Worm (Caenorhabditis elegans): ENCODE data around the gene C17C3.11.
A peak's percentile ranks its signal among the peaks of the same experiment; 100 is the strongest.

C17C3.11 gene

DNA sequence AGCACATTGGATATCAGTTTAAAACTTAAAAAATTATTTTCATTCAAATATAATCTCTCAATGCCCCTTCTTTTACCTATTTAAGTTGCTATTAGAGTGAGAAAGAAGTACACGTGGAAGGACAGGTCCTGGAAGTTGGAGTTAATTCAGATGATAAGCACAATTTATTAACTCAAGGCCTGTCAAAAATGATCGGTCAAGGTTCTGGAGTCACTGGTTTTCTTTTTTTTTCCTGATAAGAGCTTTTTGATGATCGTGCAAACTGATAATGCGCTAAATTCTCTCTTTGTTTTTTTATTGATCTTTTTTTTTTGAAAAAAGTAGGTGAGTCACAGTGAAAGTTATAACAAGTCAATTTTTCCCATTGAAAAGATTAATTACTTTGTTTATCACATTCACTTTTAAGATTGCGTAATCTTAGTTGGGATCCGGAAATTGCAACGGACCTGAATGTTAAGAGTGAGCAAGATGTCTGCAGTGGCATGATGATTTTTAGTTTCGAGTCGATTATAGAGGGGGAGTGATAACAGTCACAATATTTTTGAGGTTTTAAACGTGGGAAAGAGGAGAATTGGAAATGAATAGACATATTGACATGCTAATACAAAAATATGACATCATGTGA, 25.0 kb upstream of the C17C3.11 start:
- no peak for TF ChIP-seq ceh-45 (GFP tag; IDR thresholded peaks at IDR 0.05)
- TF ChIP-seq tbx-7 (tag; optimal IDR thresholded peaks at IDR 0.05) = no peak
- TF ChIP-seq elt-2 (tag; optimal IDR thresholded peaks at IDR 0.05) = peak; percentile 81
- no peak for TF ChIP-seq odd-2 (tag; optimal IDR thresholded peaks at IDR 0.05)
- TF ChIP-seq eyg-1 (tag; optimal IDR thresholded peaks at IDR 0.05) = no peak
- no peak for TF ChIP-seq dve-1 (tag; optimal IDR thresholded peaks at IDR 0.05)
- TF ChIP-seq ahr-1 (tag; optimal IDR thresholded peaks at IDR 0.05) = no peak
- no peak for TF ChIP-seq zip-5 (tag; optimal IDR thresholded peaks at IDR 0.05)

- TF ChIP-seq ceh-22 (tag; optimal IDR thresholded peaks at IDR 0.05) (no peak), elt-2 (tag; optimal IDR thresholded peaks at IDR 0.05) (peak; percentile 56)
Observed at ce11 chrII:5514846-5515245, 22.8 kb upstream of the C17C3.11 start, which contains the start of gene sahd-1. TSS of gene sahd-1 (minus strand) at chrII:5514945.

- TF ChIP-seq syd-9 (tag; optimal IDR thresholded peaks at IDR 0.05) (no peak), ceh-48 (tag; optimal IDR thresholded peaks at IDR 0.05) (no peak), ztf-16 (tag; optimal IDR thresholded peaks at IDR 0.05) (no peak), mec-3 (tag; optimal IDR thresholded peaks at IDR 0.05; ENCODE audit: borderline replicate concordance) (no peak), odd-2 (tag; optimal IDR thresholded peaks at IDR 0.05) (no peak), nhr-11 (tag; optimal IDR thresholded peaks at IDR 0.05) (no peak), unc-86 (tag; optimal IDR thresholded peaks at IDR 0.05) (no peak), elt-4 (tag; optimal IDR thresholded peaks at IDR 0.05) (no peak), Y22D7AL.16 (tag; optimal IDR thresholded peaks at IDR 0.05) (no peak)
Observed at ce11 chrII:5515542-5515941, 22.1 kb upstream of the C17C3.11 start, which contains the start of gene ZK177.3. TSS of gene ZK177.3 (plus strand) at chrII:5515842.

- no peak for TF ChIP-seq rnt-1 (tag; optimal IDR thresholded peaks at IDR 0.05)
- TF ChIP-seq fkh-10 (GFP tag; optimal IDR thresholded peaks at IDR 0.05) = no peak
- no peak for TF ChIP-seq sox-2 (GFP tag; IDR thresholded peaks at IDR 0.05)
- no peak for TF ChIP-seq tbx-7 (tag; optimal IDR thresholded peaks at IDR 0.05)
- TF ChIP-seq unc-3 (GFP tag; conservative IDR thresholded peaks at IDR 0.05) = no peak
- no peak for TF ChIP-seq unc-3 (tag; optimal IDR thresholded peaks at IDR 0.05)
- TF ChIP-seq mec-3 (tag; optimal IDR thresholded peaks at IDR 0.05; ENCODE audit: borderline replicate concordance) = no peak
- no peak for TF ChIP-seq ama-1 (optimal IDR thresholded peaks at IDR 0.05)
- TF ChIP-seq ceh-24 (tag; optimal IDR thresholded peaks at IDR 0.05) = no peak
Observed at ce11 chrII:5517643-5518042, 20.0 kb upstream of the C17C3.11 start, which contains the start of gene ZK177.9. TSS of gene ZK177.9 (minus strand) at chrII:5517743.

- TF ChIP-seq mec-3 (tag; optimal IDR thresholded peaks at IDR 0.05; ENCODE audit: borderline replicate concordance) (no peak), fkh-10 (GFP tag; optimal IDR thresholded peaks at IDR 0.05) (no peak), sox-4 (tag; optimal IDR thresholded peaks at IDR 0.05) (no peak), dve-1 (tag; optimal IDR thresholded peaks at IDR 0.05) (no peak), odd-2 (tag; optimal IDR thresholded peaks at IDR 0.05) (no peak), ets-4 (tag; optimal IDR thresholded peaks at IDR 0.05) (no peak), rnt-1 (tag; optimal IDR thresholded peaks at IDR 0.05) (no peak)
Observed at ce11 chrII:5518055-5518454, 19.6 kb upstream of the C17C3.11 start.

DNA sequence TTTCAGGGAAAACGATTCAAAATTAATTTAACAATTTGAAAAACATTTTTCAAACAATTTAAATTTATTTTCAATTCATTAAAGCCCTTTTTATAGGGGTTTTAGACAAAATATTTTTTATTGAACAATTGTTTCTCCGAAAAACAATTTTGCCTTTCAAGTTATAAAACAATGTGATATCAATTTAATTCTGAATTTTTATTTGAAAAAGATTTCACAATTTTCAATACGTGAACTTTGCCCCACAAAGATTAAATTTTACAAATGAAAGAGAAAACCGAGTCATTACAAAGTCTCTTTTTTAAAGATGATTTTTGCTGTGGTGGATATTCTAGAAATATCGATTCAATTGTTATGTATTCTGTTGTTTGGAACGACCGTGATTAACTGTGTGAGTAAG, 18.7 kb upstream of the C17C3.11 start, which contains the start of gene ZK177.2:
TSS of gene ZK177.2 (plus strand) at position 301 of the 400 bp plus-strand sequence.
- TF ChIP-seq npax-4 (tag; optimal IDR thresholded peaks at IDR 0.05) = no peak
- TF ChIP-seq eyg-1 (tag; optimal IDR thresholded peaks at IDR 0.05) = no peak
- no peak for TF ChIP-seq che-1 (tag; optimal IDR thresholded peaks at IDR 0.05)
- TF ChIP-seq zip-5 (tag; optimal IDR thresholded peaks at IDR 0.05) = no peak
- no peak for TF ChIP-seq ama-1 (optimal IDR thresholded peaks at IDR 0.05)
- no peak for TF ChIP-seq hlh-15 (tag; optimal IDR thresholded peaks at IDR 0.05)
- no peak for TF ChIP-seq ttx-3 (tag; optimal IDR thresholded peaks at IDR 0.05)
- TF ChIP-seq hlh-30 (tag; optimal IDR thresholded peaks at IDR 0.05; ENCODE audit: insufficient read depth) = no peak
- TF ChIP-seq gmeb-2 (tag; optimal IDR thresholded peaks at IDR 0.05) = no peak
- TF ChIP-seq nhr-232 (tag; optimal IDR thresholded peaks at IDR 0.05) = no peak
- TF ChIP-seq F13H6.1 (tag; optimal IDR thresholded peaks at IDR 0.05) = no peak
- TF ChIP-seq pha-4 (tag; optimal IDR thresholded peaks at IDR 0.05) = no peak
- TF ChIP-seq pros-1 (tag; optimal IDR thresholded peaks at IDR 0.05) = no peak
- no peak for TF ChIP-seq C08G9.2 (tag; optimal IDR thresholded peaks at IDR 0.05)
- no peak for TF ChIP-seq madf-2 (tag; optimal IDR thresholded peaks at IDR 0.05)
- no peak for TF ChIP-seq ref-2 (tag; optimal IDR thresholded peaks at IDR 0.05)
- TF ChIP-seq nhr-11 (tag; optimal IDR thresholded peaks at IDR 0.05) = no peak
